Worm (Caenorhabditis elegans): ENCODE results near the gene F55D1.1.

ce11 chrX:5458750-5459149 is 30.9 kb upstream of the F55D1.1 start:
- TF ChIP-seq C34F6.9 (tag; optimal IDR thresholded peaks at IDR 0.05) (no peak), skn-1 (tag; optimal IDR thresholded peaks at IDR 0.05) (no peak), unc-62 (GFP tag; optimal IDR thresholded peaks at IDR 0.05) (no peak), nhr-237 (tag; optimal IDR thresholded peaks at IDR 0.05) (no peak), R02D3.7 (tag; optimal IDR thresholded peaks at IDR 0.05) (no peak), blmp-1 (tag; optimal IDR thresholded peaks at IDR 0.05; ENCODE audit: insufficient read depth) (no peak), nhr-25 (tag; optimal IDR thresholded peaks at IDR 0.05) (no peak)

All from whole organism, L2 larva.